4 fruit fly cellular contexts compared by ENCODE assay signal in the genomic region with DNA sequence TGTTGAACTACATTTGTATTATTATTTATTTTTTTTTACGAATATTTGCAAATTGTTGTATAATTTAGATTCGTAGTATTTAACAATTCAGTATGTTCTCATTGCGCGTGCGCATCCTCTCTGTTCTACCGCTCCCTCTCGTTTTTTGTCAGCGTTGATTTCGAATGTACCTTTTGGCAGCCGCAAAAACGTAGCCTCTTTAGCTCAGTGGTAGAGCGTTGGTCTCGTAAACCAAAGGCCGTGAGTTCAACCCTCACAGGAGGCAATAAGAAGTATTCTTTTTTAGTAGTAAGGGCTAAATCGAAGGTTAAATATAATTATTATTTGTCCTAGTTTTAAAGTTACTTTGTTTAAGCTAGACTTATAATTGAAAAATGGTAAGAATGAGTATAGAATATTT.
TF ChIP-seq lines count a peak whose summit lies in the region.

No protein-coding gene starts in this region.

- no peak for TF ChIP-seq CTCF in whole organism, embryonic (GFP tag; optimal IDR thresholded peaks at IDR 0.05; lab: Kevin White, UChicago)

TF ChIP-seq in whole organism, adult, 20 proteins besides CTCF, POLR2A, EP300 and RAD21:
- no peak for TF ChIP-seq pad (GFP tag; optimal IDR thresholded peaks at IDR 0.05; lab: Kevin White, UChicago)
- peak; percentile 33 for TF ChIP-seq kay (GFP tag; lab: Kevin White, UChicago; ENCODE audit: borderline replicate concordance)

TF ChIP-seq in whole organism, embryonic, 481 proteins besides CTCF, POLR2A, EP300 and RAD21 (continues in another document):
- TF ChIP-seq B-H1 (GFP tag; IDR thresholded peaks at IDR 0.05; lab: Robert Waterston, UW) (no peak), sc (optimal IDR thresholded peaks at IDR 0.05; lab: Kevin White, UChicago) (no peak), sc (GFP tag; optimal IDR thresholded peaks at IDR 0.05; lab: Kevin White, UChicago) (no peak), trh (GFP tag; optimal IDR thresholded peaks at IDR 0.05; lab: Kevin White, UChicago) (no peak), CG11723 (GFP tag; optimal IDR thresholded peaks at IDR 0.05; lab: Kevin White, UChicago) (no peak), Optix (GFP tag; IDR thresholded peaks at IDR 0.05; lab: Robert Waterston, UW) (no peak), sd (tag; optimal IDR thresholded peaks at IDR 0.05; lab: Kevin White, UChicago) (no peak), nmo (GFP tag; optimal IDR thresholded peaks at IDR 0.05; lab: Kevin White, UChicago) (no peak), cas (GFP tag; IDR thresholded peaks at IDR 0.05; lab: Robert Waterston, UW) (no peak), klu (GFP tag; IDR thresholded peaks at IDR 0.05; lab: Robert Waterston, UW) (no peak), CG13424 (tag; optimal IDR thresholded peaks at IDR 0.05; lab: Kevin White, UChicago) (no peak), CG7372 (GFP tag; IDR thresholded peaks at IDR 0.05; lab: Robert Waterston, UW) (no peak), Lim3 (GFP tag; IDR thresholded peaks at IDR 0.05; lab: Robert Waterston, UW) (no peak), CG3163 (GFP tag; optimal IDR thresholded peaks at IDR 0.05; lab: Kevin White, UChicago) (no peak), pum (GFP tag; optimal IDR thresholded peaks at IDR 0.05; lab: Kevin White, UChicago) (no peak), tap (tag; optimal IDR thresholded peaks at IDR 0.05; lab: Kevin White, UChicago) (no peak), CG18764 (GFP tag; optimal IDR thresholded peaks at IDR 0.05; lab: Kevin White, UChicago) (no peak), bbx (GFP tag; IDR thresholded peaks at IDR 0.05; lab: Robert Waterston, UW; ENCODE audit: partially characterized antibody) (peak; percentile 66), fd96Cb (tag; optimal IDR thresholded peaks at IDR 0.05; lab: Kevin White, UChicago) (no peak), CG4404 (GFP tag; IDR thresholded peaks at IDR 0.05; lab: Robert Waterston, UW) (no peak), ato (GFP tag; IDR thresholded peaks at IDR 0.05; lab: Robert Waterston, UW; ENCODE audit: partially characterized antibody) (no peak; the same call in 1 of the 2 replicates), CG30403 (GFP tag; optimal IDR thresholded peaks at IDR 0.05; lab: Kevin White, UChicago) (no peak), ftz-f1 (GFP tag; optimal IDR thresholded peaks at IDR 0.05; lab: Kevin White, UChicago) (no peak), Max (GFP tag; optimal IDR thresholded peaks at IDR 0.05; lab: Kevin White, UChicago) (no peak), slp2 (GFP tag; optimal IDR thresholded peaks at IDR 0.05; lab: Kevin White, UChicago) (no peak), CG16813 (GFP tag; IDR thresholded peaks at IDR 0.05; lab: Robert Waterston, UW; ENCODE audit: partially characterized antibody) (no peak; the same call in 2 of the 3 replicates), CG11093 (GFP tag; IDR thresholded peaks at IDR 0.05; lab: Robert Waterston, UW) (no peak), bab2 (GFP tag; optimal IDR thresholded peaks at IDR 0.05; lab: Kevin White, UChicago) (no peak)

TF ChIP-seq in whole organism, prepupa, 60 proteins besides CTCF, POLR2A, EP300 and RAD21:
- TF ChIP-seq CG8632 (GFP tag; optimal IDR thresholded peaks at IDR 0.05; lab: Kevin White, UChicago) (no peak), vri (GFP tag; optimal IDR thresholded peaks at IDR 0.05; lab: Kevin White, UChicago) (no peak), acj6 (GFP tag; optimal IDR thresholded peaks at IDR 0.05; lab: Kevin White, UChicago) (no peak), ss (GFP tag; optimal IDR thresholded peaks at IDR 0.05; lab: Kevin White, UChicago) (no peak), Eip78C (GFP tag; lab: Kevin White, UChicago) (peak; percentile 49), Ets96B (tag; optimal IDR thresholded peaks at IDR 0.05; lab: Kevin White, UChicago) (no peak), Sox14 (GFP tag; optimal IDR thresholded peaks at IDR 0.05; lab: Kevin White, UChicago) (no peak), CG8119 (GFP tag; IDR thresholded peaks at IDR 0.05; lab: Robert Waterston, UW) (no peak)

TF ChIP-seq in whole organism, wandering third instar larva, 38 proteins besides CTCF, POLR2A, EP300 and RAD21:
- TF ChIP-seq dsf (GFP tag; optimal IDR thresholded peaks at IDR 0.05; lab: Kevin White, UChicago; ENCODE audit: borderline replicate concordance) (no peak), Mio (GFP tag; optimal IDR thresholded peaks at IDR 0.05; lab: Kevin White, UChicago) (no peak), CrebA (GFP tag; optimal IDR thresholded peaks at IDR 0.05; lab: Kevin White, UChicago; ENCODE audit: borderline replicate concordance) (no peak), Vsx2 (GFP tag; optimal IDR thresholded peaks at IDR 0.05; lab: Kevin White, UChicago; ENCODE audit: partially characterized antibody) (peak; percentile 52)
